Worm (Caenorhabditis elegans) whole organism, L2 larva: ENCODE results near the gene sma-6.

ENCODE experiments used
- C34F6.9 ChIP-seq: fragments of 150-350 bp; optimal IDR thresholded peaks from 2 replicates; lab custom pipeline; 2014; ENCODE audit warnings: missing biosample characterization, missing genetic modification characterization
- F13H6.1 ChIP-seq: sonication (generic microtip); optimal IDR thresholded peaks from 2 replicates; lab custom pipeline; 2016; ENCODE audit warnings: missing genetic modification characterization, missing compliant biosample characterization
- R02D3.7 ChIP-seq: fragments of 150-350 bp; optimal IDR thresholded peaks from 2 replicates; lab custom pipeline; 2014; ENCODE audit warnings: missing biosample characterization, missing genetic modification characterization
- Y55F3AM.14 ChIP-seq: fragments of 200-800 bp; sonication (Bioruptor generic); optimal IDR thresholded peaks from 2 replicates; lab custom pipeline; 2018; ENCODE audit warnings: mild to moderate bottlenecking, missing genetic modification characterization, missing compliant biosample characterization
- alr-1 ChIP-seq: fragments of 150-350 bp; optimal IDR thresholded peaks from 2 replicates; lab custom pipeline; 2014; ENCODE audit warnings: missing biosample characterization, missing genetic modification characterization
- aly-2 ChIP-seq: fragments of 150-350 bp; optimal IDR thresholded peaks from 2 replicates; lab custom pipeline; 2014; ENCODE audit warnings: missing biosample characterization, missing genetic modification characterization
- ama-1 ChIP-seq: fragments of 150-350 bp; optimal IDR thresholded peaks from 2 replicates; lab custom pipeline; 2018; ENCODE audit warnings: inconsistent platforms
- blmp-1 ChIP-seq: sonication (generic microtip); optimal IDR thresholded peaks from 2 replicates; lab custom pipeline; 2017; ENCODE audit warnings: missing genetic modification characterization, mild to moderate bottlenecking, missing compliant biosample characterization, antibody characterized with exemption, moderate library complexity; ENCODE audit not compliant: insufficient read depth
- ceh-16 ChIP-seq: fragments of 150-350 bp; optimal IDR thresholded peaks from 2 replicates; lab custom pipeline; 2014; ENCODE audit warnings: missing biosample characterization, missing genetic modification characterization
- ceh-82 ChIP-seq: fragments of 150-350 bp; optimal IDR thresholded peaks from 2 replicates; lab custom pipeline; 2014; ENCODE audit warnings: missing biosample characterization, missing genetic modification characterization
- crh-2 ChIP-seq: sonication (generic microtip); optimal IDR thresholded peaks from 2 replicates; lab custom pipeline; 2017; ENCODE audit warnings: missing biosample characterization, missing genetic modification characterization
- egl-27 ChIP-seq: sonication (generic microtip); optimal IDR thresholded peaks from 3 replicates; lab custom pipeline; 2017; ENCODE audit warnings: missing biosample characterization, missing genetic modification reagents, missing genetic modification characterization
- elt-1 ChIP-seq: fragments of 150-350 bp; optimal IDR thresholded peaks from 2 replicates; lab custom pipeline; 2014; ENCODE audit warnings: missing biosample characterization, missing genetic modification characterization
- elt-3 ChIP-seq: sonication (generic microtip); optimal IDR thresholded peaks from 2 replicates; lab custom pipeline; 2017; ENCODE audit warnings: missing biosample characterization, missing genetic modification characterization
- fos-1 ChIP-seq: fragments of 150-350 bp; optimal IDR thresholded peaks from 2 replicates; lab custom pipeline; 2014; ENCODE audit warnings: missing biosample characterization, missing genetic modification characterization
- gmeb-1 ChIP-seq: fragments of 150-350 bp; optimal IDR thresholded peaks from 2 replicates; lab custom pipeline; 2014; ENCODE audit warnings: missing biosample characterization, missing genetic modification characterization
- lin-11 ChIP-seq: fragments of 150-350 bp; sonication (generic microtip); optimal IDR thresholded peaks from 2 replicates; lab custom pipeline; 2014; ENCODE audit warnings: missing biosample characterization, missing genetic modification characterization, inconsistent platforms, mixed read lengths
- lin-13 ChIP-seq: fragments of 150-350 bp; optimal IDR thresholded peaks from 2 replicates; lab custom pipeline; 2014; ENCODE audit warnings: missing biosample characterization, missing genetic modification reagents, missing genetic modification characterization
- lsy-2 ChIP-seq, 2 experiments: fragments of 150-350 bp in 1 of 2; sonication (generic microtip) in 1 of 2; optimal IDR thresholded peaks; 2 replicates each; lab custom pipeline; 2014 to 2017; ENCODE audit warnings: missing biosample characterization in 2 of 2, missing genetic modification characterization in 2 of 2
- mab-5 ChIP-seq: fragments of 150-350 bp; optimal IDR thresholded peaks from 2 replicates; lab custom pipeline; 2014; ENCODE audit warnings: missing biosample characterization, missing genetic modification characterization
- mbf-1 ChIP-seq: sonication (generic microtip); optimal IDR thresholded peaks from 2 replicates; lab custom pipeline; 2017; ENCODE audit warnings: missing biosample characterization, missing genetic modification characterization
- mdl-1 ChIP-seq, 2 experiments: fragments of 150-350 bp in 1 of 2; sonication (generic microtip) in 1 of 2; optimal IDR thresholded peaks; 2 replicates each; lab custom pipeline; 2017; ENCODE audit warnings: missing biosample characterization in 2 of 2, missing genetic modification characterization in 2 of 2
- nhr-10 ChIP-seq: sonication (generic microtip); optimal IDR thresholded peaks from 2 replicates; lab custom pipeline; 2017; ENCODE audit warnings: missing biosample characterization, missing genetic modification characterization
- nhr-11 ChIP-seq: fragments of 150-350 bp; optimal IDR thresholded peaks from 2 replicates; lab custom pipeline; 2014; ENCODE audit warnings: missing biosample characterization, missing genetic modification characterization
- nhr-12 ChIP-seq: fragments of 150-350 bp; optimal IDR thresholded peaks from 2 replicates; lab custom pipeline; 2014; ENCODE audit warnings: missing biosample characterization, missing genetic modification characterization
- nhr-129 ChIP-seq: fragments of 150-350 bp; optimal IDR thresholded peaks from 2 replicates; lab custom pipeline; 2014; ENCODE audit warnings: missing biosample characterization, missing genetic modification characterization
- nhr-21 ChIP-seq: fragments of 150-350 bp; optimal IDR thresholded peaks from 2 replicates; lab custom pipeline; 2014; ENCODE audit warnings: missing biosample characterization, missing genetic modification characterization
- nhr-23 ChIP-seq: fragments of 150-350 bp; optimal IDR thresholded peaks from 2 replicates; lab custom pipeline; 2014; ENCODE audit warnings: missing biosample characterization, missing genetic modification reagents, missing genetic modification characterization
- nhr-237 ChIP-seq: fragments of 150-350 bp; optimal IDR thresholded peaks from 2 replicates; lab custom pipeline; 2014; ENCODE audit warnings: missing biosample characterization, missing genetic modification characterization
- nhr-25 ChIP-seq: fragments of 150-350 bp; sonication (generic microtip); optimal IDR thresholded peaks from 3 replicates; lab custom pipeline; 2014; ENCODE audit warnings: missing biosample characterization, missing genetic modification characterization
- nhr-6 ChIP-seq: fragments of 150-350 bp; optimal IDR thresholded peaks from 2 replicates; lab custom pipeline; 2014; ENCODE audit warnings: missing biosample characterization, missing genetic modification characterization
- nhr-77 ChIP-seq: fragments of 150-350 bp; optimal IDR thresholded peaks from 2 replicates; lab custom pipeline; 2014; ENCODE audit warnings: missing biosample characterization, missing genetic modification characterization
- peb-1 ChIP-seq: fragments of 150-350 bp; optimal IDR thresholded peaks from 2 replicates; lab custom pipeline; 2014; ENCODE audit warnings: missing biosample characterization, missing genetic modification characterization
- sma-3 ChIP-seq: sonication (generic microtip); optimal IDR thresholded peaks from 2 replicates; lab custom pipeline; 2016; ENCODE audit warnings: missing genetic modification reagents, missing genetic modification characterization, missing compliant biosample characterization
- sma-9 ChIP-seq, 2 experiments: fragments of 150-350 bp in 1 of 2; sonication (generic microtip) in 1 of 2; optimal IDR thresholded peaks; 2 replicates each; lab custom pipeline; 2014 to 2016; ENCODE audit warnings: missing genetic modification characterization in 2 of 2, mild to moderate bottlenecking in 1 of 2, missing biosample characterization in 1 of 2, missing compliant biosample characterization in 1 of 2, missing genetic modification reagents in 1 of 2, moderate library complexity in 1 of 2
- snpc-4 ChIP-seq: fragments of 150-350 bp; optimal IDR thresholded peaks from 2 replicates; lab custom pipeline; 2014; ENCODE audit warnings: missing biosample characterization, missing genetic modification characterization
- unc-39 ChIP-seq: fragments of 150-350 bp; optimal IDR thresholded peaks from 2 replicates; lab custom pipeline; 2014; ENCODE audit warnings: missing biosample characterization, missing genetic modification characterization
- unc-55 ChIP-seq: fragments of 150-350 bp; sonication (generic microtip); optimal IDR thresholded peaks from 3 replicates; lab custom pipeline; 2014; ENCODE audit warnings: missing biosample characterization, missing genetic modification reagents, missing genetic modification characterization
- unc-62 ChIP-seq: fragments of 150-350 bp; optimal IDR thresholded peaks from 2 replicates; lab custom pipeline; 2014; ENCODE audit warnings: missing biosample characterization, missing genetic modification reagents, missing genetic modification characterization
- zag-1 ChIP-seq: fragments of 150-350 bp; optimal IDR thresholded peaks from 2 replicates; lab custom pipeline; 2014; ENCODE audit warnings: missing biosample characterization, missing genetic modification characterization
- ztf-4 ChIP-seq: fragments of 150-350 bp; optimal IDR thresholded peaks from 2 replicates; lab custom pipeline; 2014; ENCODE audit warnings: missing biosample characterization, missing genetic modification characterization

Gene sma-6

DNA sequence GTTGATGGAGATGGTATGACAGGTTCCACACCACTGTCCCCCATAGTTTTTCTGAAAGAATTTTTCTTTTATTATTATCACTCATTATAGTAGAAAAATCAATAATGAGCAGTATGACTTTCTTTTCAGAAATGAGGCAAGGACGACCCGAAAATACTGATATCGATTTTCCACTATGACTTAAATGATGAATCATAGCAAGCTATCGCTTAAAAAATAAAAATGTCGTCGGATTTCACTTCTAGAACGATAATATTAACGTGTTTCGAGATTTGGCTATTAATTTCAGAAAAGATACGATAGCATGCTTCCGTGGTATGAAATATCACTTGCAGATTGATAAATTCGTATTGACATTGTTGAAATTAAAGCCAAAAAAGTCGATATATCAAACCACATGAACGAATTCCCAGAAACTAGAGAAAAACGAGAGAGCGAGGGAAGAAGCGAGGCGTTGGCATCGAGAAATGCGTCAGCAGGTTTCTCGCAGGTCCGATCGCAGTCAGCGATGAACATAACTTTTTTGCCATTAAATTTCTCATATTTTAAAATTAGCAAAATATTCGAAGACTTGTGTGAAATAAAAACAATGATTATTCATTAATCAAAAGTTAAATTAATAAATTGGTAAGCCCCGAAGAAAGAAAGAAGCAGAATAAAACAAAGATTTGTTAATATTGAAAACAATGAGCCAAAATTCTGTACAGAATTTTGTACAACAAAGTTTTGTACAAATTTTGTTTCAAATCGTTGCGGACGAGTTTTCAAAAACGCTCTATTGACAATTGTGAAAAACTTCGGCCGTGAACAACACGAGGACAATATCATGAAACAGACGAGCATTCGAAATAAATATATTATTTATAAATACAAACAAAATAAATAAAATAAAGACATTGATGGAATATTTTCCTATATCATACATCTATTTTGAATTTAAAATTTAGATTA lies 31.4 kb downstream of the sma-6 start, which contains the start of gene C32D5.11 (continued):
- TF ChIP-seq ceh-16 (tag; lab: Kevin White, UChicago): no peak
- TF ChIP-seq unc-62 (GFP tag; lab: Kevin White, UChicago): no peak
- no peak for TF ChIP-seq zag-1 (tag; lab: Kevin White, UChicago)
- no peak for TF ChIP-seq nhr-12 (tag; lab: Kevin White, UChicago)
- no peak for TF ChIP-seq peb-1 (tag; lab: Kevin White, UChicago)
- peak; percentile 78 for TF ChIP-seq gmeb-1
- peak; percentile 36 for TF ChIP-seq nhr-21 (tag; lab: Kevin White, UChicago)

DNA sequence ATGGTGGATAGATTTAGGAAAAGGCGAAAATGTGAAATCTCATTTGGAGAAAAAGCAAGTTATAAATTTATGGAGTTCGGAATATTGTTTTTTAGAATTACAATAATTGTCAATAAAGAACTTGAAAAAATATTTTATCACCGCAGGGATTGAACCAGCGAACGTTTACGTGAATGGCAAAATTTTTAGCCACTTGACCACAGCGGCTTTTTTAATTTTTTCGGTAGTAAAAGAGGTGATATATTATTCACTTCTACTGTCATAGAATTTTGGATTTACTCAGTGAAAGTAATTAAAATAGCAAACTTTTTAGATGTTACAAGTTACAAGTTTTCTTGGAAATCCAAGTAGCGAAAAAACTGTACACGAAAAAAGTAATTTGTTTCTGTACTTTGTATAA lies 33.9 kb downstream of the sma-6 start:
- TF ChIP-seq nhr-237 (tag; lab: Kevin White, UChicago): no peak
- TF ChIP-seq egl-27 (tag; lab: Kevin White, UChicago): no peak
- no peak for TF ChIP-seq nhr-11 (tag; lab: Kevin White, UChicago)
- TF ChIP-seq mbf-1: no peak
- no peak for TF ChIP-seq C34F6.9 (tag; lab: Kevin White, UChicago)
- no peak for TF ChIP-seq Y55F3AM.14 (GFP tag; lab: Kevin White, UChicago)
- no peak for TF ChIP-seq nhr-10 (tag; lab: Kevin White, UChicago)
- TF ChIP-seq mdl-1 (tag; optimal IDR thresholded peaks at IDR 0.05; lab: Kevin White, UChicago): no peak
- TF ChIP-seq lsy-2 (tag; optimal IDR thresholded peaks at IDR 0.05; lab: Kevin White, UChicago): no peak
- no peak for TF ChIP-seq R02D3.7 (tag; lab: Kevin White, UChicago)
- no peak for TF ChIP-seq peb-1 (tag; lab: Kevin White, UChicago)
- TF ChIP-seq F13H6.1 (tag; lab: Kevin White, UChicago): no peak
- TF ChIP-seq nhr-25 (tag; lab: Kevin White, UChicago): no peak
- no peak for TF ChIP-seq gmeb-1
- no peak for TF ChIP-seq lin-11 (tag; lab: Kevin White, UChicago)

DNA sequence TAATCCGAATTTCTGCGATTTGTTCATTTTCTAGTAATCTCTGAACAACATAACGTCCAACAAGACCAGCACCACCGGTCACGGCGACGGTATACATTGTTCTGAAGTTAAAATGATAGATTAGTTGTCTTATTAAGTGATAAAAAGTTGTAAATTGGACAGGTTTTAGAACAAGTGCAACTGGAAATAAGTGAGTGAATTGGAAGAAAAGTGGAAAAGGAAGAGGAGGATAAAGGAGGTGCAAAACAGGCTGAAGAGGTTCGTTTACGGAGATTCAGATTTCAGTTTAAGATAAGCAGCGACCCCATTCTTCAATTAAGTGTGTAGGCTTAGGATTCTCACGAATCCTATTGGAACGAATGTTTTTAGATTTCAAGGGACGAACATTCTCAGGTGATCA lies 34.6 kb downstream of the sma-6 start, which contains the start of gene C32D5.12:
TSS of gene C32D5.12 (minus strand) at position 101 of the 400 bp plus-strand sequence.
- TF ChIP-seq Y55F3AM.14 (GFP tag; lab: Kevin White, UChicago): no peak
- no peak for TF ChIP-seq nhr-25 (tag; lab: Kevin White, UChicago)
- TF ChIP-seq zag-1 (tag; lab: Kevin White, UChicago): no peak
- TF ChIP-seq gmeb-1: no peak
- no peak for TF ChIP-seq C34F6.9 (tag; lab: Kevin White, UChicago)
- TF ChIP-seq ama-1 (lab: Kevin White, UChicago): no peak
- no peak for TF ChIP-seq lin-13 (GFP tag; lab: Kevin White, UChicago)
- TF ChIP-seq nhr-6 (tag; lab: Kevin White, UChicago): no peak
- TF ChIP-seq R02D3.7 (tag; lab: Kevin White, UChicago): no peak
- TF ChIP-seq elt-3 (tag; lab: Kevin White, UChicago): no peak
- no peak for TF ChIP-seq nhr-77 (tag; lab: Kevin White, UChicago)
- no peak for TF ChIP-seq nhr-23
- no peak for TF ChIP-seq nhr-10 (tag; lab: Kevin White, UChicago)
- no peak for TF ChIP-seq unc-39 (tag; lab: Kevin White, UChicago)
- no peak for TF ChIP-seq egl-27 (tag; lab: Kevin White, UChicago)
- TF ChIP-seq sma-3 (GFP tag; lab: Kevin White, UChicago): no peak
- TF ChIP-seq crh-2 (tag; lab: Kevin White, UChicago): no peak
- TF ChIP-seq snpc-4 (tag; lab: Kevin White, UChicago): no peak
- TF ChIP-seq ztf-4 (tag; lab: Kevin White, UChicago): no peak
- TF ChIP-seq aly-2 (tag; lab: Kevin White, UChicago): no peak
- TF ChIP-seq, all 48 proteins: peak for 0

ce11 chrII:6360822-6361221 lies 36.5 kb downstream of the sma-6 start, which contains the start of gene K10B2.4:
TSS of gene K10B2.4 (minus strand) at chrII:6360959.
- TF ChIP-seq snpc-4 (tag; lab: Kevin White, UChicago) (peak; percentile 46), mab-5 (peak; percentile 40), nhr-23 (no peak), fos-1 (tag; lab: Kevin White, UChicago) (peak; percentile 44), elt-1 (tag; lab: Kevin White, UChicago) (no peak), nhr-12 (tag; lab: Kevin White, UChicago) (no peak), nhr-129 (tag; lab: Kevin White, UChicago) (peak; percentile 86), F13H6.1 (tag; lab: Kevin White, UChicago) (peak; percentile 37), ceh-16 (tag; lab: Kevin White, UChicago) (peak; percentile 21), blmp-1 (tag; lab: Kevin White, UChicago) (no peak), aly-2 (tag; lab: Kevin White, UChicago) (no peak), zag-1 (tag; lab: Kevin White, UChicago) (no peak), C34F6.9 (tag; lab: Kevin White, UChicago) (peak; percentile 79), nhr-10 (tag; lab: Kevin White, UChicago) (no peak), nhr-237 (tag; lab: Kevin White, UChicago) (no peak), crh-2 (tag; lab: Kevin White, UChicago) (peak; percentile 75), alr-1 (tag; lab: Kevin White, UChicago) (no peak), egl-27 (tag; lab: Kevin White, UChicago) (no peak), R02D3.7 (tag; lab: Kevin White, UChicago) (no peak), ztf-4 (tag; lab: Kevin White, UChicago) (no peak), unc-55 (GFP tag; lab: Kevin White, UChicago) (peak; percentile 81), nhr-6 (tag; lab: Kevin White, UChicago) (peak; percentile 68), gmeb-1 (peak; percentile 76), ceh-82 (no peak), sma-9 (GFP tag; optimal IDR thresholded peaks at IDR 0.05; lab: Kevin White, UChicago) (peak; percentile 73), sma-9 (tag; optimal IDR thresholded peaks at IDR 0.05; lab: Kevin White, UChicago) (no peak), Y55F3AM.14 (GFP tag; lab: Kevin White, UChicago) (no peak)
